Fruit fly (Drosophila melanogaster): Measurements from ENCODE around the gene CG14301.

The CG14301 gene

dm6 chr3R:18670441-18671111 is 29.3 kb upstream of the CG14301 start (continued):
- TF ChIP-seq gsb (GFP tag; IDR thresholded peaks at IDR 0.05) (no peak), zfh2 (GFP tag; optimal IDR thresholded peaks at IDR 0.05) (peak; percentile 5), tx (GFP tag; optimal IDR thresholded peaks at IDR 0.05) (no peak), gcm (GFP tag; optimal IDR thresholded peaks at IDR 0.05) (peak; percentile 51), fd96Cb (tag; optimal IDR thresholded peaks at IDR 0.05) (peak; percentile 54), CG12104 (GFP tag; optimal IDR thresholded peaks at IDR 0.05) (no peak), psq (GFP tag; optimal IDR thresholded peaks at IDR 0.05) (no peak), vvl (GFP tag; IDR thresholded peaks at IDR 0.05) (0 out of 2 replicates have a peak, but pooled peaks have one; percentile 19), fru (optimal IDR thresholded peaks at IDR 0.05) (no peak), CG7786 (GFP tag; optimal IDR thresholded peaks at IDR 0.05) (no peak), exex (tag; optimal IDR thresholded peaks at IDR 0.05) (no peak), kah (GFP tag; optimal IDR thresholded peaks at IDR 0.05) (no peak), en (GFP tag; optimal IDR thresholded peaks at IDR 0.05) (no peak), sd (tag; optimal IDR thresholded peaks at IDR 0.05) (no peak), pfk (GFP tag; optimal IDR thresholded peaks at IDR 0.05) (no peak), Adf1 (GFP tag; IDR thresholded peaks at IDR 0.05) (no peak), CG15269 (tag; optimal IDR thresholded peaks at IDR 0.05) (peak; percentile 50), Doc3 (GFP tag; IDR thresholded peaks at IDR 0.05; ENCODE audit: partially characterized antibody) (no peak), tio (GFP tag; optimal IDR thresholded peaks at IDR 0.05) (no peak), CG30020 (tag; optimal IDR thresholded peaks at IDR 0.05) (no peak), CG13775 (GFP tag; optimal IDR thresholded peaks at IDR 0.05) (no peak), CG3995 (GFP tag; optimal IDR thresholded peaks at IDR 0.05) (no peak), Dek (tag; optimal IDR thresholded peaks at IDR 0.05) (peak; percentile 61), CG1603 (tag; optimal IDR thresholded peaks at IDR 0.05) (peak; percentile 39), CG9437 (GFP tag; optimal IDR thresholded peaks at IDR 0.05) (peak; percentile 14), ken (GFP tag; IDR thresholded peaks at IDR 0.05) (peak; percentile 39; the same call in 1 of the 3 replicates), CG11695 (GFP tag; IDR thresholded peaks at IDR 0.05) (no peak; the same call in 2 of the 3 replicates), CG8924 (tag; optimal IDR thresholded peaks at IDR 0.05) (peak; percentile 61), Six4 (GFP tag; optimal IDR thresholded peaks at IDR 0.05) (peak; percentile 0), vfl (GFP tag; optimal IDR thresholded peaks at IDR 0.05) (no peak), CG2120 (GFP tag; optimal IDR thresholded peaks at IDR 0.05) (peak; percentile 2), Med (GFP tag) (peak; percentile 85), chinmo (GFP tag; IDR thresholded peaks at IDR 0.05; ENCODE audit: partially characterized antibody) (0 out of 4 replicates have a peak, but pooled peaks have one; percentile 19), CG31441 (GFP tag; IDR thresholded peaks at IDR 0.05) (peak; percentile 71), z (GFP tag; IDR thresholded peaks at IDR 0.05) (peak; percentile 81), ash1 (GFP tag; optimal IDR thresholded peaks at IDR 0.05) (no peak), CG34376 (GFP tag; optimal IDR thresholded peaks at IDR 0.05) (no peak), luna (GFP tag; optimal IDR thresholded peaks at IDR 0.05) (no peak), CG15011 (GFP tag; optimal IDR thresholded peaks at IDR 0.05) (no peak), CG14441 (GFP tag; IDR thresholded peaks at IDR 0.05) (no peak), Ets97D (GFP tag; optimal IDR thresholded peaks at IDR 0.05) (no peak), cwo (GFP tag; optimal IDR thresholded peaks at IDR 0.05) (peak; percentile 32), CG8281 (tag; optimal IDR thresholded peaks at IDR 0.05) (peak; percentile 49), her (GFP tag; optimal IDR thresholded peaks at IDR 0.05) (no peak), sc (optimal IDR thresholded peaks at IDR 0.05) (no peak), sc (GFP tag; optimal IDR thresholded peaks at IDR 0.05) (peak; percentile 21), ara (GFP tag; IDR thresholded peaks at IDR 0.05) (no peak), stwl (tag; optimal IDR thresholded peaks at IDR 0.05) (no peak), Stat92E (GFP tag; optimal IDR thresholded peaks at IDR 0.05) (no peak), Hey (tag; optimal IDR thresholded peaks at IDR 0.05) (no peak)
